Fruit fly (Drosophila melanogaster) whole organism, embryonic: ENCODE measurements around the gene CG17207.
A peak's percentile ranks its signal among the peaks of the same experiment; 100 is the strongest.

Experiments
- CG12104 ChIP-seq: fragments of 200-800 bp; sonication (Bioruptor generic); optimal IDR thresholded peaks from 3 replicates; lab custom pipeline; 2016; ENCODE audit warnings: missing biosample characterization, missing genetic modification characterization
- Lhr ChIP-seq: fragments of 200-800 bp; sonication (Bioruptor generic); optimal IDR thresholded peaks from 3 replicates; lab custom pipeline; 2017; ENCODE audit warnings: mild to moderate bottlenecking, missing biosample characterization, missing genetic modification reagents, missing genetic modification characterization
- YL-1 ChIP-seq: fragments of 200-800 bp; sonication (Bioruptor generic); optimal IDR thresholded peaks from 3 replicates; lab custom pipeline; 2017; ENCODE audit warnings: missing biosample characterization, mild to moderate bottlenecking, missing genetic modification characterization
- gro ChIP-seq: fragments of 200-800 bp; sonication (Bioruptor generic); optimal IDR thresholded peaks from 2 replicates; lab custom pipeline; 2016; ENCODE audit warnings: missing biosample characterization, missing genetic modification characterization

dm6 chr3R:12439401-12440143 lies 633 bp upstream of the CG17207 start, which contains the start of gene Desat1:
- TF ChIP-seq YL-1 (GFP tag; lab: Kevin White, UChicago) = peak; percentile 55
- TF ChIP-seq gro (GFP tag; lab: Kevin White, UChicago) = peak; percentile 6
- no peak for TF ChIP-seq Lhr (GFP tag; lab: Kevin White, UChicago)
- TF ChIP-seq CG12104 (GFP tag; lab: Kevin White, UChicago) = no peak
